Fruit fly (Drosophila melanogaster) whole organism, embryonic: ENCODE measurements around the gene Abl.
A peak's percentile ranks its signal among the peaks of the same experiment; 100 is the strongest.

Experiments used
- CG1024 ChIP-seq: fragments of 200-800 bp; sonication (Bioruptor generic); IDR thresholded peaks from 2 replicates; pipeline ENCODE4 v1.3.6; 2022; ENCODE audit warnings: missing biosample characterization, missing genetic modification characterization
- CG10274 ChIP-seq: fragments of 200-800 bp; sonication (Bioruptor generic); optimal IDR thresholded peaks from 3 replicates; lab custom pipeline; 2017; ENCODE audit warnings: missing biosample characterization, mild to moderate bottlenecking, missing genetic modification characterization
- CG11093 ChIP-seq: fragments of 200-800 bp; sonication (Bioruptor generic); IDR thresholded peaks from 3 replicates; pipeline ENCODE4 v1.3.6; 2022; ENCODE audit warnings: missing biosample characterization, missing genetic modification characterization
- CG12659 ChIP-seq: fragments of 200-800 bp; sonication (Bioruptor generic); optimal IDR thresholded peaks from 3 replicates; lab custom pipeline; 2017; ENCODE audit warnings: mild to moderate bottlenecking, missing biosample characterization, missing genetic modification reagents, missing genetic modification characterization
- CG12744 ChIP-seq: fragments of 200-800 bp; sonication (Bioruptor generic); optimal IDR thresholded peaks from 2 replicates; lab custom pipeline; 2016; ENCODE audit warnings: missing biosample characterization, missing genetic modification characterization
- CG13287 ChIP-seq: fragments of 200-800 bp; sonication (Bioruptor generic); IDR thresholded peaks from 2 replicates; pipeline ENCODE4 v1.3.6; 2022; ENCODE audit warnings: missing biosample characterization, missing genetic modification characterization; ENCODE audit not compliant: partially characterized antibody
- CG13775 ChIP-seq: fragments of 200-800 bp; sonication (Bioruptor generic); optimal IDR thresholded peaks from 3 replicates; lab custom pipeline; 2017; ENCODE audit warnings: missing biosample characterization, mild to moderate bottlenecking, missing genetic modification characterization
- CG14965 ChIP-seq: fragments of 200-800 bp; sonication (Bioruptor generic); optimal IDR thresholded peaks from 2 replicates; lab custom pipeline; 2016; ENCODE audit warnings: missing biosample characterization, missing genetic modification characterization, borderline replicate concordance
- CG15073 ChIP-seq: fragments of 200-800 bp; sonication (Bioruptor generic); optimal IDR thresholded peaks from 2 replicates; lab custom pipeline; 2016; ENCODE audit warnings: missing biosample characterization, missing genetic modification characterization
- CG16779 ChIP-seq: fragments of 200-800 bp; sonication (Bioruptor generic); IDR thresholded peaks from 2 replicates; pipeline ENCODE4 v1.3.6; 2022; ENCODE audit warnings: missing biosample characterization, missing genetic modification characterization
- CG18599 ChIP-seq: fragments of 200-800 bp; sonication (Bioruptor generic); optimal IDR thresholded peaks from 3 replicates; lab custom pipeline; 2017; ENCODE audit warnings: missing biosample characterization, missing genetic modification characterization, mild to moderate bottlenecking, moderate library complexity, missing genetic modification reagents
- CG2199 ChIP-seq: fragments of 200-800 bp; sonication (Bioruptor generic); IDR thresholded peaks from 3 replicates; pipeline ENCODE4 v1.3.6; 2022; ENCODE audit warnings: missing biosample characterization, missing genetic modification characterization
- CG2889 ChIP-seq: fragments of 200-800 bp; sonication (Bioruptor generic); IDR thresholded peaks from 3 replicates; pipeline ENCODE4 v1.3.6; 2022; ENCODE audit warnings: missing biosample characterization, missing genetic modification characterization
- CG30431 ChIP-seq: fragments of 200-800 bp; sonication (Bioruptor generic); optimal IDR thresholded peaks from 2 replicates; lab custom pipeline; 2017; ENCODE audit warnings: missing biosample characterization, missing genetic modification characterization
- CG31441 ChIP-seq: fragments of 200-800 bp; sonication (Bioruptor generic); IDR thresholded peaks from 2 replicates; pipeline ENCODE4 v1.3.6; 2022; ENCODE audit warnings: missing biosample characterization, missing genetic modification characterization
- CG3281 ChIP-seq: fragments of 200-800 bp; sonication (Bioruptor generic); optimal IDR thresholded peaks from 3 replicates; lab custom pipeline; 2017; ENCODE audit warnings: missing biosample characterization, mild to moderate bottlenecking, missing genetic modification characterization
- CG4854 ChIP-seq: fragments of 200-800 bp; sonication (Bioruptor generic); optimal IDR thresholded peaks from 2 replicates; lab custom pipeline; 2016; ENCODE audit warnings: missing biosample characterization, missing genetic modification characterization, inconsistent platforms
- CG5953 ChIP-seq: fragments of 200-800 bp; sonication (Bioruptor generic); IDR thresholded peaks from 2 replicates; pipeline ENCODE4 v1.3.6; 2022; ENCODE audit warnings: missing biosample characterization, missing genetic modification characterization
- CG7786 ChIP-seq: fragments of 200-800 bp; sonication (Bioruptor generic); optimal IDR thresholded peaks from 2 replicates; lab custom pipeline; 2016; ENCODE audit warnings: missing biosample characterization, missing genetic modification characterization
- CG9876 ChIP-seq: fragments of 200-800 bp; sonication (Bioruptor generic); optimal IDR thresholded peaks from 2 replicates; lab custom pipeline; 2016; ENCODE audit warnings: missing biosample characterization, missing genetic modification characterization
- Camta ChIP-seq: fragments of 200-800 bp; sonication (Bioruptor generic); optimal IDR thresholded peaks from 2 replicates; lab custom pipeline; 2016; ENCODE audit warnings: missing biosample characterization, missing genetic modification characterization
- Dad ChIP-seq: fragments of 200-800 bp; sonication (Bioruptor generic); optimal IDR thresholded peaks from 3 replicates; lab custom pipeline; 2016; ENCODE audit warnings: missing biosample characterization, missing genetic modification characterization
- Dbx ChIP-seq: fragments of 200-800 bp; sonication (Bioruptor generic); IDR thresholded peaks from 3 replicates; pipeline ENCODE4 v1.3.6; 2022; ENCODE audit warnings: missing biosample characterization, missing genetic modification characterization
- Doc3 ChIP-seq: fragments of 200-800 bp; sonication (Bioruptor generic); IDR thresholded peaks from 3 replicates; pipeline ENCODE4 v1.3.6; 2022; ENCODE audit warnings: missing biosample characterization, missing genetic modification characterization; ENCODE audit not compliant: partially characterized antibody
- E2f1 ChIP-seq: fragments of 200-800 bp; sonication (Bioruptor generic); IDR thresholded peaks from 2 replicates; pipeline ENCODE4 v1.3.6; 2022; ENCODE audit warnings: missing biosample characterization, missing genetic modification characterization
- HLH4C ChIP-seq: fragments of 200-800 bp; sonication (Bioruptor generic); IDR thresholded peaks from 3 replicates; pipeline ENCODE4 v1.3.6; 2022; ENCODE audit warnings: missing biosample characterization, missing genetic modification characterization; ENCODE audit not compliant: partially characterized antibody
- PHDP ChIP-seq: fragments of 200-800 bp; sonication (Bioruptor generic); optimal IDR thresholded peaks from 3 replicates; lab custom pipeline; 2018; ENCODE audit warnings: missing biosample characterization, mild to moderate bottlenecking, missing genetic modification characterization, moderate library complexity
- Pdp1 ChIP-seq, 2 experiments: fragments of 200-800 bp; sonication (Bioruptor generic); optimal IDR thresholded peaks; 3 replicates each; lab custom pipeline; 2016; ENCODE audit warnings: missing biosample characterization in 2 of 2, missing genetic modification characterization in 2 of 2, mild to moderate bottlenecking in 1 of 2, moderate library complexity in 1 of 2
- Rfx ChIP-seq: fragments of 200-800 bp; sonication (Bioruptor generic); IDR thresholded peaks from 2 replicates; pipeline ENCODE4 v1.3.6; 2022; ENCODE audit warnings: missing biosample characterization, missing genetic modification characterization
- Scr ChIP-seq: fragments of 200-800 bp; sonication (Bioruptor generic); IDR thresholded peaks from 2 replicates; pipeline ENCODE4 v1.3.6; 2022; ENCODE audit warnings: missing biosample characterization, missing genetic modification characterization; ENCODE audit not compliant: partially characterized antibody
- Sox102F ChIP-seq: fragments of 200-800 bp; sonication (Bioruptor generic); optimal IDR thresholded peaks from 2 replicates; lab custom pipeline; 2018; ENCODE audit warnings: missing biosample characterization, mild to moderate bottlenecking, missing genetic modification characterization, moderate library complexity
- ac ChIP-seq: fragments of 200-800 bp; sonication (Bioruptor generic); optimal IDR thresholded peaks from 3 replicates; lab custom pipeline; 2017; ENCODE audit warnings: missing biosample characterization, mild to moderate bottlenecking, missing genetic modification characterization
- br ChIP-seq: fragments of >200 bp; optimal IDR thresholded peaks from 2 replicates; lab custom pipeline; 2017
- bsh ChIP-seq, 2 experiments: fragments of 200-800 bp; sonication (Bioruptor generic); optimal IDR thresholded peaks; 2 replicates each; lab custom pipeline; 2017 to 2018; ENCODE audit warnings: mild to moderate bottlenecking in 2 of 2, missing biosample characterization in 2 of 2, missing genetic modification characterization in 2 of 2, moderate library complexity in 1 of 2
- cas ChIP-seq: fragments of 200-800 bp; sonication (Bioruptor generic); IDR thresholded peaks from 2 replicates; pipeline ENCODE4 v1.3.6; 2022; ENCODE audit warnings: missing biosample characterization, missing genetic modification characterization
- croc ChIP-seq: fragments of 200-800 bp; sonication (Bioruptor generic); conservative IDR thresholded peaks from 3 replicates; pipeline ENCODE4 v1.3.6; 2022; ENCODE audit warnings: missing biosample characterization, missing genetic modification characterization
- crol ChIP-seq: fragments of 200-800 bp; sonication (Bioruptor generic); IDR thresholded peaks from 2 replicates; pipeline ENCODE4 v1.3.6; 2022; ENCODE audit warnings: missing biosample characterization, missing genetic modification characterization
- dati ChIP-seq: fragments of 200-800 bp; sonication (Bioruptor generic); IDR thresholded peaks from 2 replicates; pipeline ENCODE4 v1.3.6; 2022; ENCODE audit warnings: missing biosample characterization, missing genetic modification characterization
- fd96Cb ChIP-seq: fragments of 200-800 bp; sonication (Bioruptor generic); optimal IDR thresholded peaks from 2 replicates; lab custom pipeline; 2018; ENCODE audit warnings: missing biosample characterization, mild to moderate bottlenecking, missing genetic modification characterization, moderate library complexity
- insv ChIP-seq, 2 experiments: fragments of 200-800 bp; sonication (Bioruptor generic); optimal IDR thresholded peaks; 3 replicates each; lab custom pipeline; 2016 to 2018; ENCODE audit warnings: missing biosample characterization in 2 of 2, missing genetic modification characterization in 2 of 2
- jigr1 ChIP-seq: fragments of 200-800 bp; sonication (Bioruptor generic); IDR thresholded peaks from 3 replicates; pipeline ENCODE4 v1.3.6; 2022; ENCODE audit warnings: missing biosample characterization, missing genetic modification characterization
- lmd ChIP-seq: fragments of 200-800 bp; sonication (Bioruptor generic); IDR thresholded peaks from 2 replicates; pipeline ENCODE4 v1.3.6; 2022; ENCODE audit warnings: missing biosample characterization, missing genetic modification characterization
- onecut ChIP-seq: fragments of 200-800 bp; sonication (Bioruptor generic); IDR thresholded peaks from 2 replicates; pipeline ENCODE4 v1.3.6; 2022; ENCODE audit warnings: missing biosample characterization, missing genetic modification characterization
- org-1 ChIP-seq: fragments of 200-800 bp; sonication (Bioruptor generic); optimal IDR thresholded peaks from 2 replicates; lab custom pipeline; 2017; ENCODE audit warnings: missing biosample characterization, missing genetic modification characterization
- pzg ChIP-seq: fragments of 200-800 bp; sonication (Bioruptor generic); optimal IDR thresholded peaks from 3 replicates; lab custom pipeline; 2018; ENCODE audit warnings: missing biosample characterization, mild to moderate bottlenecking, missing genetic modification characterization, moderate library complexity
- so ChIP-seq: fragments of 200-800 bp; sonication (Bioruptor generic); IDR thresholded peaks from 3 replicates; pipeline ENCODE4 v1.3.6; 2022; ENCODE audit warnings: missing biosample characterization, missing genetic modification characterization
- tup ChIP-seq: fragments of 200-800 bp; sonication (Bioruptor generic); optimal IDR thresholded peaks from 2 replicates; lab custom pipeline; 2016; ENCODE audit warnings: missing biosample characterization, mild to moderate bottlenecking, missing genetic modification characterization, moderate library complexity
- unc-4 ChIP-seq: fragments of 200-800 bp; sonication (Bioruptor generic); IDR thresholded peaks from 2 replicates; pipeline ENCODE4 v1.3.6; 2022; ENCODE audit warnings: missing biosample characterization, missing genetic modification characterization; ENCODE audit not compliant: partially characterized antibody
- unpg ChIP-seq: fragments of 200-800 bp; sonication (Bioruptor generic); optimal IDR thresholded peaks from 3 replicates; lab custom pipeline; 2018; ENCODE audit warnings: missing biosample characterization, mild to moderate bottlenecking, missing genetic modification characterization, moderate library complexity
- z ChIP-seq: fragments of 200-800 bp; sonication (Bioruptor generic); IDR thresholded peaks from 3 replicates; pipeline ENCODE4 v1.3.6; 2022; ENCODE audit warnings: missing biosample characterization, missing genetic modification characterization

Gene Abl

DNA sequence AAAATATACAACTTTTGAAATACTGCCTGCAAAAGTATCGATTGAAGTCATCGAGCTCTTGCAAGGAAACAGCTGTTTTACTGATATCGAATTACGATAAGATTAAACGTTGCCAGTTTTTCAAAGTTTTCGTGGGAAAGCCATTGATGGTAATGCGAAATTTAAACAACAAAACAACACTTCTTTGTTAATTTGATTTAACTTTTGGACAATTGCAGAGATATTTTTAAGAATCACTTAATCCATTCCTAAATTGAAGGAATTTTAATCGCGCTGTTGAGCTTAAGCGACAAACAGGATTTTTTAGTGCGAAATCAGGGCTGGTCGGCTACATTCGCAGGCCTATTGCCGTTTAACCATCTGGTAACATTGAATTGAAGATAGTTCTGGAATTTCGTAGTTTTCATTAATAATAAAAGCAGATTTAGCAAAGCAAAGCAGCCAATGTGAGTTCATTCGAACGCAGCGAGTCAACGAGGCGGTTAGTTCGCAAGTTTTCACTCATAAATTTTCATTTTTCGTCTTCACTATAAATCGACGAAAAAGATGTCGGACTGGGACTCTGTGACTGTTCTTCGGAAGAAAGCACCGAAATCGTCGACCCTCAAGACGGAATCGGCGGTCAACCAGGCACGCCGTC is 73.3 kb downstream of the Abl start, which contains the start of gene mbf1 (continued):
- TF ChIP-seq lmd (GFP tag; lab: Robert Waterston, UW) (no peak), CG13287 (GFP tag; lab: Robert Waterston, UW) (peak; percentile 75), bsh (GFP tag; optimal IDR thresholded peaks at IDR 0.05; lab: Kevin White, UChicago) (peak in 1 of 2 experiments; percentile 1), CG12744 (GFP tag; lab: Kevin White, UChicago) (no peak), crol (no peak), tup (GFP tag; lab: Kevin White, UChicago) (no peak), CG31441 (0 out of 2 replicates have a peak, but pooled peaks have one; percentile 20), CG4854 (GFP tag; lab: Kevin White, UChicago) (peak; percentile 12), unc-4 (GFP tag; lab: Robert Waterston, UW) (peak; percentile 71), CG5953 (GFP tag; lab: Robert Waterston, UW) (no peak), CG30431 (no peak), Camta (no peak), CG1024 (GFP tag; lab: Robert Waterston, UW) (no peak), Rfx (no peak; the same call in 1 of the 2 replicates), CG16779 (GFP tag; lab: Robert Waterston, UW) (no peak), CG12659 (GFP tag; lab: Kevin White, UChicago) (peak; percentile 80), CG14965 (GFP tag; lab: Kevin White, UChicago) (no peak), fd96Cb (tag; lab: Kevin White, UChicago) (no peak), Dbx (GFP tag; lab: Robert Waterston, UW) (0 out of 3 replicates have a peak, but pooled peaks have one; percentile 14), pzg (GFP tag; lab: Kevin White, UChicago) (peak; percentile 90), CG9876 (no peak), ac (GFP tag; lab: Kevin White, UChicago) (no peak), z (GFP tag; lab: Robert Waterston, UW) (no peak), onecut (GFP tag; lab: Robert Waterston, UW) (no peak), CG3281 (GFP tag; lab: Kevin White, UChicago) (no peak), Sox102F (GFP tag; lab: Kevin White, UChicago) (no peak), E2f1 (GFP tag; lab: Robert Waterston, UW) (no peak), Pdp1 (GFP tag; optimal IDR thresholded peaks at IDR 0.05; lab: Kevin White, UChicago) (peak in 1 of 2 experiments; percentile 39), PHDP (tag; lab: Kevin White, UChicago) (peak; percentile 40), so (GFP tag; lab: Robert Waterston, UW) (no peak), dati (GFP tag; lab: Robert Waterston, UW) (no peak), CG10274 (GFP tag; lab: Kevin White, UChicago) (no peak), CG7786 (GFP tag; lab: Kevin White, UChicago) (no peak), br (lab: Kevin White, UChicago) (no peak), Scr (GFP tag; lab: Robert Waterston, UW) (peak; percentile 66), CG2199 (GFP tag; lab: Robert Waterston, UW) (no peak), jigr1 (GFP tag; lab: Robert Waterston, UW) (no peak), CG11093 (GFP tag; lab: Robert Waterston, UW) (no peak), Dad (GFP tag; lab: Kevin White, UChicago) (no peak), unpg (peak; percentile 14), CG2889 (no peak), CG13775 (peak; percentile 13), CG18599 (GFP tag; lab: Kevin White, UChicago) (no peak), CG15073 (no peak), cas (no peak), insv (GFP tag; optimal IDR thresholded peaks at IDR 0.05; lab: Kevin White, UChicago) (peak in 1 of 2 experiments; percentile 10), HLH4C (GFP tag; lab: Robert Waterston, UW) (peak; percentile 59; the same call in 2 of the 3 replicates), Doc3 (GFP tag; lab: Robert Waterston, UW) (peak; percentile 29; the same call in 1 of the 3 replicates), org-1 (GFP tag; lab: Kevin White, UChicago) (no peak), croc (GFP tag; lab: Robert Waterston, UW) (no peak)
